Fruit fly (Drosophila melanogaster): ENCODE measurements around the gene RpL8.

dm6 chr3L:2584119-2584805 is 3.0 kb upstream of the RpL8 start:
- TF ChIP-seq CG7045 (GFP tag; optimal IDR thresholded peaks at IDR 0.05) (peak; percentile 3), cnc (optimal IDR thresholded peaks at IDR 0.05) (no peak), Crg-1 (GFP tag; optimal IDR thresholded peaks at IDR 0.05) (no peak), ovo (GFP tag; optimal IDR thresholded peaks at IDR 0.05) (no peak), CG7101 (tag; optimal IDR thresholded peaks at IDR 0.05) (no peak), CG33017 (tag; optimal IDR thresholded peaks at IDR 0.05) (no peak), bab1 (GFP tag; optimal IDR thresholded peaks at IDR 0.05) (no peak), cic (GFP tag; optimal IDR thresholded peaks at IDR 0.05) (no peak), Mnt (GFP tag; optimal IDR thresholded peaks at IDR 0.05) (no peak)

Data from whole organism, adult.